Worm (Caenorhabditis elegans): ENCODE results near the gene str-246.
A peak's percentile ranks its signal among the peaks of the same experiment; 100 is the strongest.

DNA sequence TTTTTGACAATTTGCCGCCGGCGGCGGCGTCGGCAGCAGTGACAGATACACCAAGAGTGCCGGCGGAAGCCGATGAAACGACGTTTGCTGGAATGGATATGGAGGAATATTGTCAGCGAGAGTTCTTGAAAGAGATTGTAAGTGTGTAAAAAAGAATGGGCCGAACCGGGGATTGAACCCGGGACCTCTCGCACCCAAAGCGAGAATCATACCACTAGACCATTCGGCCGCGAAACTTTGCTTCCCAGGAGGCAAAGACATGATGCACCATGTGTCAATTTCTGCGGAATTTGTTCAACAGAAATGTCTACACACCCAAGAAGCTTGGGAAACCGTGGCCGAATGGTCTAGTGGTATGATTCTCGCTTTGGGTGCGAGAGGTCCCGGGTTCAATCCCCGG lies 10.8 kb upstream of the str-246 start:
- peak; percentile 81 for TF ChIP-seq him-1 (tag; optimal IDR thresholded peaks at IDR 0.05)
- TF ChIP-seq W03F9.2 (tag; optimal IDR thresholded peaks at IDR 0.05): peak; percentile 74

All from whole organism, L4/young adult.